Worm (Caenorhabditis elegans): ENCODE data around the gene pgm-1.

DNA sequence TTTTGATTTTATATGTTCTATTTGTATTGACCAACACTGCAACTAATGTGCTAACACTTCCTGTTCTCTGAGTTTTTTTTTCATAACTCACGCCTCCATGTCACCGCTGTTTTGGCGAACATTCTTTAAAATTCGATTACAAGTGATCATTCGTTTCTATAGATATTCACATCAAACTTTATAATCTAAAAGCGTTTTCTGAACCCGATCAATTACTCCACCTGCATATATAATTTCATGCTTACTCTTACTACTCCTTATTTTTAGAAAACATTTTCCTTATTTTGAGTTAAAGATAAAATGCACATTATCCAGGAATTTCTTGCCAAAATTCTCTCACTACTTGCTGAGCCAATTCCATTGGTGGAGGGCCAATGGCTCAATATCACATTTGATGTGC lies 3.3 kb upstream of the pgm-1 start, which contains the start of gene R05F9.7:
- TF ChIP-seq unc-42 (tag; optimal IDR thresholded peaks at IDR 0.05) (no peak), pha-4 (tag; optimal IDR thresholded peaks at IDR 0.05) (no peak), nhr-11 (tag; optimal IDR thresholded peaks at IDR 0.05) (no peak), Y22D7AL.16 (tag; optimal IDR thresholded peaks at IDR 0.05) (no peak), nhr-232 (tag; optimal IDR thresholded peaks at IDR 0.05) (no peak), pros-1 (tag; optimal IDR thresholded peaks at IDR 0.05) (no peak), ama-1 (optimal IDR thresholded peaks at IDR 0.05) (no peak), unc-3 (GFP tag; conservative IDR thresholded peaks at IDR 0.05) (no peak), unc-3 (tag; optimal IDR thresholded peaks at IDR 0.05) (no peak), rnt-1 (tag; optimal IDR thresholded peaks at IDR 0.05) (no peak), sdc-2 (tag; optimal IDR thresholded peaks at IDR 0.05) (no peak), gmeb-2 (tag; optimal IDR thresholded peaks at IDR 0.05) (no peak), ets-4 (tag; optimal IDR thresholded peaks at IDR 0.05) (no peak), tbx-2 (tag; optimal IDR thresholded peaks at IDR 0.05) (no peak), K09A11.1 (tag; optimal IDR thresholded peaks at IDR 0.05; ENCODE audit: insufficient read depth) (no peak)

Measured in whole organism, late embryonic.